Fruit fly (Drosophila melanogaster): ENCODE results near the gene pum.

pum gene

dm6 chr3R:9220064-9220864, 17.2 kb downstream of the pum start (continued):
- TF ChIP-seq fd64A (GFP tag; optimal IDR thresholded peaks at IDR 0.05) (no peak), CG4707 (GFP tag; optimal IDR thresholded peaks at IDR 0.05) (no peak), CG14050 (GFP tag; IDR thresholded peaks at IDR 0.05) (no peak), twi (tag; optimal IDR thresholded peaks at IDR 0.05) (no peak), ap (GFP tag; IDR thresholded peaks at IDR 0.05) (no peak), Deaf1 (tag; optimal IDR thresholded peaks at IDR 0.05) (peak; percentile 54), Dip2 (GFP tag; IDR thresholded peaks at IDR 0.05) (no peak), CG10979 (tag; optimal IDR thresholded peaks at IDR 0.05) (no peak), sima (GFP tag; optimal IDR thresholded peaks at IDR 0.05) (peak; percentile 33), ase (GFP tag; IDR thresholded peaks at IDR 0.05) (0 out of 3 replicates have a peak, but pooled peaks have one; percentile 43), CG10267 (tag; optimal IDR thresholded peaks at IDR 0.05) (peak; percentile 11), CG7372 (GFP tag; IDR thresholded peaks at IDR 0.05) (no peak), Awh (GFP tag; IDR thresholded peaks at IDR 0.05) (no peak), tll (GFP tag; optimal IDR thresholded peaks at IDR 0.05) (peak in 1 of 2 experiments; percentile 54), onecut (GFP tag; IDR thresholded peaks at IDR 0.05) (no peak), gfzf (GFP tag; optimal IDR thresholded peaks at IDR 0.05) (no peak), Jarid2 (GFP tag; optimal IDR thresholded peaks at IDR 0.05) (no peak), Poxn (GFP tag; IDR thresholded peaks at IDR 0.05) (no peak), Kr (GFP tag; optimal IDR thresholded peaks at IDR 0.05) (peak; percentile 8), ranshi (GFP tag; IDR thresholded peaks at IDR 0.05) (peak; percentile 40; the same call in 1 of the 2 replicates), CG15269 (tag; optimal IDR thresholded peaks at IDR 0.05) (peak; percentile 8), fd3F (GFP tag; optimal IDR thresholded peaks at IDR 0.05) (peak; percentile 30), sim (GFP tag; IDR thresholded peaks at IDR 0.05) (no peak), knrl (GFP tag; IDR thresholded peaks at IDR 0.05; ENCODE audit: partially characterized antibody) (no peak), CG12104 (GFP tag; optimal IDR thresholded peaks at IDR 0.05) (no peak), BEAF-32 (GFP tag; optimal IDR thresholded peaks at IDR 0.05) (no peak), CG10274 (GFP tag; optimal IDR thresholded peaks at IDR 0.05) (no peak), MBD-R2 (GFP tag; IDR thresholded peaks at IDR 0.05) (no peak; the same call in 1 of the 2 replicates), HmgZ (tag; optimal IDR thresholded peaks at IDR 0.05) (peak; percentile 44), sc (optimal IDR thresholded peaks at IDR 0.05) (no peak), sc (GFP tag; optimal IDR thresholded peaks at IDR 0.05) (no peak), Scr (GFP tag; IDR thresholded peaks at IDR 0.05; ENCODE audit: partially characterized antibody) (peak; percentile 12; the same call in 1 of the 2 replicates), CG10321 (GFP tag; IDR thresholded peaks at IDR 0.05) (no peak), CG8359 (GFP tag; optimal IDR thresholded peaks at IDR 0.05; ENCODE audit: borderline replicate concordance) (no peak), lilli (GFP tag; optimal IDR thresholded peaks at IDR 0.05) (peak; percentile 74), Mrtf (GFP tag; IDR thresholded peaks at IDR 0.05) (no peak), luna (GFP tag; optimal IDR thresholded peaks at IDR 0.05) (peak; percentile 50), CG30431 (GFP tag; optimal IDR thresholded peaks at IDR 0.05) (no peak), gsb (GFP tag; IDR thresholded peaks at IDR 0.05) (no peak), CG14014 (GFP tag; IDR thresholded peaks at IDR 0.05) (peak; percentile 66), dmrt11E (tag; optimal IDR thresholded peaks at IDR 0.05) (peak; percentile 16), trem (tag; optimal IDR thresholded peaks at IDR 0.05) (peak; percentile 4), grn (GFP tag; optimal IDR thresholded peaks at IDR 0.05) (no peak), Doc2 (GFP tag; IDR thresholded peaks at IDR 0.05) (no peak), gro (GFP tag; optimal IDR thresholded peaks at IDR 0.05) (no peak), CG2120 (GFP tag; optimal IDR thresholded peaks at IDR 0.05) (peak; percentile 84), CG2116 (GFP tag; optimal IDR thresholded peaks at IDR 0.05) (peak; percentile 38), CG17802 (tag; optimal IDR thresholded peaks at IDR 0.05) (no peak), br (optimal IDR thresholded peaks at IDR 0.05) (no peak), CG4424 (GFP tag; optimal IDR thresholded peaks at IDR 0.05) (peak; percentile 41)
